Worm (Caenorhabditis elegans) whole organism, L3 larva: ENCODE data around the gene ZC239.20.

Source experiments
- ceh-9 ChIP-seq: sonication (generic microtip); optimal IDR thresholded peaks from 2 replicates; lab custom pipeline; 2018; ENCODE audit warnings: missing biosample characterization, missing genetic modification characterization
- mdl-1 ChIP-seq: fragments of 150-350 bp; optimal IDR thresholded peaks from 2 replicates; lab custom pipeline; 2014; ENCODE audit warnings: missing biosample characterization, missing genetic modification characterization
- nhr-25 ChIP-seq: sonication (generic microtip); optimal IDR thresholded peaks from 2 replicates; lab custom pipeline; 2017; ENCODE audit warnings: missing biosample characterization, missing genetic modification characterization
- nhr-76 ChIP-seq: fragments of 150-350 bp; sonication (generic microtip); optimal IDR thresholded peaks from 5 replicates; lab custom pipeline; 2014; ENCODE audit warnings: missing biosample characterization, missing genetic modification characterization
- nhr-77 ChIP-seq: fragments of 150-350 bp; optimal IDR thresholded peaks from 2 replicates; lab custom pipeline; 2014; ENCODE audit warnings: missing biosample characterization, missing genetic modification characterization
- unc-62 ChIP-seq: fragments of 150-350 bp; sonication (generic microtip); optimal IDR thresholded peaks from 4 replicates; lab custom pipeline; 2014; ENCODE audit warnings: missing biosample characterization, missing genetic modification reagents, missing genetic modification characterization
- ztf-11 ChIP-seq: fragments of 150-350 bp; optimal IDR thresholded peaks from 2 replicates; lab custom pipeline; 2014; ENCODE audit warnings: missing biosample characterization, missing genetic modification characterization

- no peak for TF ChIP-seq nhr-76 (tag; lab: Kevin White, UChicago)
- TF ChIP-seq ztf-11 (tag; lab: Kevin White, UChicago) = no peak
- no peak for TF ChIP-seq nhr-77
- TF ChIP-seq mdl-1 (tag; lab: Kevin White, UChicago) = no peak
- no peak for TF ChIP-seq nhr-25 (tag; lab: Kevin White, UChicago)
- no peak for TF ChIP-seq unc-62 (GFP tag; lab: Kevin White, UChicago)
- TF ChIP-seq ceh-9 = no peak
Observed at ce11 chrII:3222686-3223085, 16.4 kb upstream of the ZC239.20 start, which contains the start of gene ZC239.13.
